Worm (Caenorhabditis elegans): Measurements from ENCODE around the gene rfc-2.

rfc-2 gene

ce11 chrIV:1381596-1382274 is 34.6 kb downstream of the rfc-2 start:
- peak; percentile 36 for TF ChIP-seq rpc-1 (optimal IDR thresholded peaks at IDR 0.05)
- peak; percentile 65 for TF ChIP-seq rpc-1 (tag; optimal IDR thresholded peaks at IDR 0.05)
- TF ChIP-seq F10E7.11 (tag; optimal IDR thresholded peaks at IDR 0.05), result no peak
- TF ChIP-seq B0261.1 (tag; optimal IDR thresholded peaks at IDR 0.05), result peak; percentile 41
- peak; percentile 79 for TF ChIP-seq tbp1 (GFP tag; optimal IDR thresholded peaks at IDR 0.05)

- TF ChIP-seq egl-18 (GFP tag; IDR thresholded peaks at IDR 0.05) (no peak), tbp1 (GFP tag; optimal IDR thresholded peaks at IDR 0.05) (peak; percentile 68), tlf-1 (GFP tag; optimal IDR thresholded peaks at IDR 0.05) (no peak), gei-17 (GFP tag; optimal IDR thresholded peaks at IDR 0.05) (no peak), hrde-1 (tag; optimal IDR thresholded peaks at IDR 0.05; ENCODE audit: borderline replicate concordance) (no peak), rpc-1 (optimal IDR thresholded peaks at IDR 0.05) (peak; percentile 16), rpc-1 (tag; optimal IDR thresholded peaks at IDR 0.05) (peak; percentile 57), ekl-4 (GFP tag; IDR thresholded peaks at IDR 0.05) (no peak), B0035.1 (tag; optimal IDR thresholded peaks at IDR 0.05) (no peak), ceh-40 (GFP tag; IDR thresholded peaks at IDR 0.05) (no peak), B0261.1 (tag; optimal IDR thresholded peaks at IDR 0.05) (peak; percentile 45), bed-2 (GFP tag; IDR thresholded peaks at IDR 0.05) (no peak)
Observed at ce11 chrIV:1385500-1385899, 38.4 kb downstream of the rfc-2 start.

ce11 chrIV:1385915-1386314 is 38.8 kb downstream of the rfc-2 start, which contains the start of gene nhr-41:
nhr-41 (plus strand) TSS chrIV:1386215.
- TF ChIP-seq hmg-1.2 (GFP tag; IDR thresholded peaks at IDR 0.05), result peak; percentile 15; the same call in 1 of the 2 replicates
- 0 out of 2 replicates have a peak, but pooled peaks have one; percentile 10 for TF ChIP-seq dox-1 (GFP tag; IDR thresholded peaks at IDR 0.05)
- peak; percentile 61; the same call in 1 of the 2 replicates for TF ChIP-seq zfh-2 (GFP tag; conservative IDR thresholded peaks at IDR 0.05)
- no peak for TF ChIP-seq egl-44 (GFP tag; IDR thresholded peaks at IDR 0.05)

DNA sequence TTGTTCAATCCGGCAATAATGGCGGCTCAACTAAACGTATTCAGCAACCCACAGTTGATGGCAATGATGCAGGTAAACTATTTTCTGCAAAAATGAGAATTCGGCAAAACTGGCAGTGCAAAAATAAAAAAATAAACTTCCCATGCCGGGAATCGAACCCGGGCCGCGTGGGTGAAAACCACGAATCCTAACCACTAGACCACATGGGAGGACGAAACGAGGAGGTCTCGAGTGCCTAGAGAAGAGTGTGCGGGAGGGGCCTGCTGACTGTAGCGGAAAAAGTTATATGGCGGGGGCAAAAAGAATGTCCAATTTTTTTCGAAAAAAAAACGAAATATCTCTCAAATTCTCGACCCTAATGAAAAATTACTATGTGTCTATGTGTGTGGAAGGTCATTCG is 41.0 kb downstream of the rfc-2 start:
- 0 out of 2 replicates have a peak, but pooled peaks have one; percentile 32 for TF ChIP-seq cebp-2 (GFP tag; IDR thresholded peaks at IDR 0.05)
- peak; percentile 21 for TF ChIP-seq him-1 (tag; optimal IDR thresholded peaks at IDR 0.05)
- peak; percentile 95 for TF ChIP-seq ztf-25 (GFP tag; IDR thresholded peaks at IDR 0.05)
- TF ChIP-seq D2030.7 (GFP tag; IDR thresholded peaks at IDR 0.05), result peak; percentile 30; the same call in 1 of the 2 replicates
- TF ChIP-seq hsf-1 (GFP tag; IDR thresholded peaks at IDR 0.05), result 0 out of 2 replicates have a peak, but pooled peaks have one; percentile 14
- TF ChIP-seq lir-1 (GFP tag; conservative IDR thresholded peaks at IDR 0.05), result no peak
- TF ChIP-seq gei-17 (GFP tag; optimal IDR thresholded peaks at IDR 0.05), result no peak
- TF ChIP-seq T26A5.8 (tag; optimal IDR thresholded peaks at IDR 0.05), result no peak
- TF ChIP-seq aptf-2 (GFP tag; conservative IDR thresholded peaks at IDR 0.05), result no peak
- TF ChIP-seq madf-10 (tag; optimal IDR thresholded peaks at IDR 0.05), result peak; percentile 20
- TF ChIP-seq ama-1 (optimal IDR thresholded peaks at IDR 0.05), result no peak
- TF ChIP-seq ama-1 (GFP tag; optimal IDR thresholded peaks at IDR 0.05), result peak in 1 of 2 experiments; percentile 47
- peak; percentile 33; the same call in 1 of the 2 replicates for TF ChIP-seq madf-6 (GFP tag; IDR thresholded peaks at IDR 0.05)
- no peak for TF ChIP-seq Y53G8AR.9 (GFP tag; conservative IDR thresholded peaks at IDR 0.05)
- peak; percentile 2 for TF ChIP-seq chd-7 (tag; optimal IDR thresholded peaks at IDR 0.05)
- TF ChIP-seq xnd-1 (tag; optimal IDR thresholded peaks at IDR 0.05), result no peak
- no peak for TF ChIP-seq C17E4.6 (GFP tag; IDR thresholded peaks at IDR 0.05)
- no peak for TF ChIP-seq unc-130 (GFP tag; optimal IDR thresholded peaks at IDR 0.05)
- TF ChIP-seq bed-2 (GFP tag; IDR thresholded peaks at IDR 0.05), result no peak
- no peak for TF ChIP-seq akir-1 (GFP tag; optimal IDR thresholded peaks at IDR 0.05)
- no peak for TF ChIP-seq tlf-1 (GFP tag; optimal IDR thresholded peaks at IDR 0.05)
- TF ChIP-seq B0336.3 (GFP tag; IDR thresholded peaks at IDR 0.05), result 0 out of 2 replicates have a peak, but pooled peaks have one; percentile 21
- no peak for TF ChIP-seq ztf-28 (GFP tag; IDR thresholded peaks at IDR 0.05)
- peak; percentile 35 for TF ChIP-seq ztf-26 (tag; optimal IDR thresholded peaks at IDR 0.05)
- TF ChIP-seq pbrm-1 (GFP tag; IDR thresholded peaks at IDR 0.05), result 0 out of 2 replicates have a peak, but pooled peaks have one; percentile 41
- TF ChIP-seq dpl-1 (GFP tag; optimal IDR thresholded peaks at IDR 0.05), result no peak
- TF ChIP-seq nhr-90 (tag; optimal IDR thresholded peaks at IDR 0.05), result peak; percentile 69
- no peak for TF ChIP-seq nhr-120 (GFP tag; IDR thresholded peaks at IDR 0.05)
- TF ChIP-seq F37B4.10 (GFP tag; IDR thresholded peaks at IDR 0.05), result no peak
- TF ChIP-seq die-1 (tag; optimal IDR thresholded peaks at IDR 0.05), result peak; percentile 65

Data from whole organism, young adult.